Worm (Caenorhabditis elegans) whole organism, L3 larva: ENCODE measurements around the gene acc-3.

Source experiments
- ama-1 ChIP-seq: fragments of 150-350 bp; optimal IDR thresholded peaks from 2 replicates; lab custom pipeline; 2018
- fkh-10 ChIP-seq: sonication (generic microtip); optimal IDR thresholded peaks from 2 replicates; lab custom pipeline; 2017; ENCODE audit warnings: missing biosample characterization, missing genetic modification reagents, missing genetic modification characterization
- lin-15B ChIP-seq: fragments of 150-350 bp; optimal IDR thresholded peaks from 2 replicates; lab custom pipeline; 2014; ENCODE audit warnings: missing biosample characterization, missing genetic modification characterization
- mdl-1 ChIP-seq: fragments of 150-350 bp; optimal IDR thresholded peaks from 2 replicates; lab custom pipeline; 2014; ENCODE audit warnings: missing biosample characterization, missing genetic modification characterization
- nfya-1 ChIP-seq: sonication (generic microtip); optimal IDR thresholded peaks from 2 replicates; lab custom pipeline; 2017; ENCODE audit warnings: missing genetic modification characterization, mild to moderate bottlenecking, missing compliant biosample characterization, antibody characterized with exemption, moderate library complexity; ENCODE audit not compliant: insufficient read depth
- snpc-4 ChIP-seq: fragments of 150-350 bp; optimal IDR thresholded peaks from 2 replicates; lab custom pipeline; 2014; ENCODE audit warnings: missing biosample characterization, missing genetic modification characterization
- tbx-2 ChIP-seq: sonication (generic microtip); optimal IDR thresholded peaks from 2 replicates; lab custom pipeline; 2016; ENCODE audit warnings: mild to moderate bottlenecking, missing genetic modification characterization, missing compliant biosample characterization
- unc-62 ChIP-seq: fragments of 150-350 bp; sonication (generic microtip); optimal IDR thresholded peaks from 4 replicates; lab custom pipeline; 2014; ENCODE audit warnings: missing biosample characterization, missing genetic modification reagents, missing genetic modification characterization
- ztf-11 ChIP-seq: fragments of 150-350 bp; optimal IDR thresholded peaks from 2 replicates; lab custom pipeline; 2014; ENCODE audit warnings: missing biosample characterization, missing genetic modification characterization

DNA sequence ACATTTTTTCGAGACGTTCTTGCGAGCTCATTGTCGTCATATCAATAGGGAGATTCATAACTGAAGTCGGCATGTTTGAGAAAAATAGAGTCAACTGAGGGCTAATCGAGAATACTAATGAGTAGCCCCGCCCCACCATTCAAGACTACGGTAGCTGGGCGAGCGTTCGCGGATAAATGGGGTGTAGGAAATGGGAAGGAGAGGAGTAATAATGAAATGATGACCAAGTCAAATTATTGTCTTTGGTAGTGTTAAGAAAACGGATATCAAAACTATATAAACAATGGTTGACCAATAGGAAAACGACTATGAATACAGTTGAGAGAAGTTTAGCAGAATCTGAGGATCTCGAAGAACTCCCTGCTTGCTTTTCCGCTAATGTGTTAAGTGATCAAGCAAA, 34.3 kb upstream of the acc-3 start, which contains the start of gene mls-2:
- TF ChIP-seq unc-62 (GFP tag; lab: Kevin White, UChicago) (no peak), lin-15B (tag; lab: Kevin White, UChicago) (no peak), ztf-11 (no peak), fkh-10 (GFP tag; lab: Kevin White, UChicago) (no peak), mdl-1 (tag; lab: Kevin White, UChicago) (no peak), nfya-1 (tag; lab: Kevin White, UChicago) (no peak), snpc-4 (tag; lab: Kevin White, UChicago) (no peak), ama-1 (no peak), tbx-2 (tag; lab: Kevin White, UChicago) (no peak)
